Fruit fly (Drosophila melanogaster) whole organism, embryonic: Measurements from ENCODE around the gene pan.

Experiments used
- Aef1 ChIP-seq: fragments of 200-800 bp; sonication (Bioruptor generic); IDR thresholded peaks from 3 replicates; pipeline ENCODE4 v1.3.6; 2022; ENCODE audit warnings: missing biosample characterization, missing genetic modification characterization
- B-H2 ChIP-seq: fragments of 200-800 bp; sonication (Bioruptor generic); optimal IDR thresholded peaks from 2 replicates; lab custom pipeline; 2018; ENCODE audit warnings: missing biosample characterization, mild to moderate bottlenecking, missing genetic modification characterization
- C15 ChIP-seq: fragments of 200-800 bp; sonication (Bioruptor generic); IDR thresholded peaks from 3 replicates; pipeline ENCODE4 v1.3.6; 2022; ENCODE audit warnings: missing biosample characterization, missing genetic modification characterization
- CG10147 ChIP-seq: fragments of 200-800 bp; sonication (Bioruptor generic); optimal IDR thresholded peaks from 2 replicates; lab custom pipeline; 2019; ENCODE audit warnings: missing biosample characterization, mild to moderate bottlenecking, missing genetic modification characterization, moderate library complexity
- CG11696 ChIP-seq: fragments of 200-800 bp; sonication (Bioruptor generic); IDR thresholded peaks from 2 replicates; pipeline ENCODE4 v1.3.6; 2022; ENCODE audit warnings: missing biosample characterization, missing genetic modification characterization
- CG13894 ChIP-seq: fragments of 200-800 bp; sonication (Bioruptor generic); optimal IDR thresholded peaks from 3 replicates; lab custom pipeline; 2018; ENCODE audit warnings: missing biosample characterization, mild to moderate bottlenecking, missing genetic modification characterization, moderate library complexity
- CG14965 ChIP-seq: fragments of 200-800 bp; sonication (Bioruptor generic); optimal IDR thresholded peaks from 2 replicates; lab custom pipeline; 2016; ENCODE audit warnings: missing biosample characterization, missing genetic modification characterization, borderline replicate concordance
- CG15011 ChIP-seq: fragments of 200-800 bp; sonication (Bioruptor generic); optimal IDR thresholded peaks from 3 replicates; lab custom pipeline; 2018; ENCODE audit warnings: missing biosample characterization, mild to moderate bottlenecking, missing genetic modification characterization
- CG15073 ChIP-seq: fragments of 200-800 bp; sonication (Bioruptor generic); optimal IDR thresholded peaks from 2 replicates; lab custom pipeline; 2016; ENCODE audit warnings: missing biosample characterization, missing genetic modification characterization
- CG1529 ChIP-seq: fragments of 200-800 bp; sonication (Bioruptor generic); optimal IDR thresholded peaks from 3 replicates; lab custom pipeline; 2018; ENCODE audit warnings: missing biosample characterization, missing genetic modification characterization
- CG17829 ChIP-seq: fragments of 200-800 bp; optimal IDR thresholded peaks from 2 replicates; lab custom pipeline; 2019; ENCODE audit warnings: missing biosample characterization, mild to moderate bottlenecking, missing genetic modification characterization, moderate library complexity
- CG18619 ChIP-seq: fragments of 200-800 bp; sonication (Bioruptor generic); optimal IDR thresholded peaks from 3 replicates; lab custom pipeline; 2017; ENCODE audit warnings: missing biosample characterization, mild to moderate bottlenecking, missing genetic modification characterization
- CG2712 ChIP-seq: fragments of 200-800 bp; optimal IDR thresholded peaks from 3 replicates; lab custom pipeline; 2019; ENCODE audit warnings: missing biosample characterization, mild to moderate bottlenecking, missing genetic modification characterization, moderate library complexity
- CG3065 ChIP-seq: fragments of 200-800 bp; sonication (Bioruptor generic); optimal IDR thresholded peaks from 2 replicates; lab custom pipeline; 2016; ENCODE audit warnings: missing biosample characterization, missing genetic modification characterization
- CG32767 ChIP-seq: fragments of 200-800 bp; sonication (Bioruptor generic); IDR thresholded peaks from 2 replicates; pipeline ENCODE4 v1.3.6; 2022; ENCODE audit warnings: missing biosample characterization, missing genetic modification characterization
- CG3847 ChIP-seq: fragments of 200-800 bp; sonication (Bioruptor generic); IDR thresholded peaks from 2 replicates; pipeline ENCODE4 v1.3.6; 2022; ENCODE audit warnings: missing biosample characterization, missing genetic modification characterization
- CG4707 ChIP-seq: fragments of 200-800 bp; sonication (Bioruptor generic); optimal IDR thresholded peaks from 2 replicates; lab custom pipeline; 2018; ENCODE audit warnings: missing biosample characterization, mild to moderate bottlenecking, missing genetic modification characterization, moderate library complexity
- CG6689 ChIP-seq: fragments of 200-800 bp; sonication (Bioruptor generic); IDR thresholded peaks from 2 replicates; pipeline ENCODE4 v1.3.6; 2022; ENCODE audit warnings: missing biosample characterization, missing genetic modification characterization
- CG7556 ChIP-seq: fragments of 200-800 bp; sonication (Bioruptor generic); optimal IDR thresholded peaks from 2 replicates; lab custom pipeline; 2017; ENCODE audit warnings: missing biosample characterization, mild to moderate bottlenecking, missing genetic modification characterization
- CG9876 ChIP-seq: fragments of 200-800 bp; sonication (Bioruptor generic); optimal IDR thresholded peaks from 2 replicates; lab custom pipeline; 2016; ENCODE audit warnings: missing biosample characterization, missing genetic modification characterization
- CTCF ChIP-seq: fragments of 200-800 bp; sonication (Bioruptor generic); optimal IDR thresholded peaks from 2 replicates; lab custom pipeline; 2017; ENCODE audit warnings: missing biosample characterization, mild to moderate bottlenecking, missing genetic modification characterization, moderate library complexity
- Chrac-16 ChIP-seq: fragments of 200-800 bp; sonication (Bioruptor generic); optimal IDR thresholded peaks from 3 replicates; lab custom pipeline; 2016; ENCODE audit warnings: missing biosample characterization, missing genetic modification characterization
- D19A ChIP-seq: fragments of 200-800 bp; optimal IDR thresholded peaks from 3 replicates; lab custom pipeline; 2019; ENCODE audit warnings: missing biosample characterization, mild to moderate bottlenecking, missing genetic modification characterization, moderate library complexity
- Elba2 ChIP-seq: fragments of 200-800 bp; sonication (Bioruptor generic); optimal IDR thresholded peaks from 3 replicates; lab custom pipeline; 2016; ENCODE audit warnings: missing biosample characterization, missing genetic modification characterization
- Ets97D ChIP-seq: fragments of 200-800 bp; sonication (Bioruptor generic); optimal IDR thresholded peaks from 3 replicates; lab custom pipeline; 2016; ENCODE audit warnings: missing biosample characterization, missing genetic modification characterization
- HLH54F ChIP-seq: fragments of 200-800 bp; sonication (Bioruptor generic); optimal IDR thresholded peaks from 3 replicates; lab custom pipeline; 2016; ENCODE audit warnings: missing biosample characterization, missing genetic modification characterization
- Hand ChIP-seq: fragments of 200-800 bp; sonication (Bioruptor generic); optimal IDR thresholded peaks from 2 replicates; lab custom pipeline; 2017; ENCODE audit warnings: mild to moderate bottlenecking, missing biosample characterization, missing genetic modification reagents, missing genetic modification characterization
- MESR4 ChIP-seq: fragments of 200-800 bp; sonication (Bioruptor generic); optimal IDR thresholded peaks from 2 replicates; lab custom pipeline; 2018; ENCODE audit warnings: missing biosample characterization, mild to moderate bottlenecking, missing genetic modification characterization, moderate library complexity
- Optix ChIP-seq: fragments of 200-800 bp; sonication (Bioruptor generic); IDR thresholded peaks from 3 replicates; pipeline ENCODE4 v1.3.6; 2022; ENCODE audit warnings: missing biosample characterization, missing genetic modification characterization
- Rfx ChIP-seq: fragments of 200-800 bp; sonication (Bioruptor generic); IDR thresholded peaks from 2 replicates; pipeline ENCODE4 v1.3.6; 2022; ENCODE audit warnings: missing biosample characterization, missing genetic modification characterization
- Tbp ChIP-seq: fragments of >200 bp; optimal IDR thresholded peaks from 2 replicates; lab custom pipeline; 2018; ENCODE audit warnings: missing biosample characterization, missing genetic modification characterization
- Trl ChIP-seq, 3 experiments: fragments of >200 bp in 2 of 3; fragments of 200-800 bp in 1 of 3; sonication (Bioruptor generic) in 1 of 3; optimal IDR thresholded peaks; 2 replicates in 1 of 3; 3 replicates in 2 of 3; lab custom pipeline; 2016 to 2017; ENCODE audit warnings: missing biosample characterization in 1 of 3, missing genetic modification characterization in 1 of 3
- ac ChIP-seq: fragments of 200-800 bp; sonication (Bioruptor generic); optimal IDR thresholded peaks from 3 replicates; lab custom pipeline; 2017; ENCODE audit warnings: missing biosample characterization, mild to moderate bottlenecking, missing genetic modification characterization
- al ChIP-seq: fragments of 200-800 bp; sonication (Bioruptor generic); IDR thresholded peaks from 2 replicates; pipeline ENCODE4 v1.3.6; 2022; ENCODE audit warnings: missing biosample characterization, missing genetic modification characterization
- ap ChIP-seq: fragments of 200-800 bp; sonication (Bioruptor generic); IDR thresholded peaks from 2 replicates; pipeline ENCODE4 v1.3.6; 2022; ENCODE audit warnings: missing biosample characterization, missing genetic modification characterization
- dm ChIP-seq: fragments of 200-800 bp; sonication (Bioruptor generic); optimal IDR thresholded peaks from 3 replicates; lab custom pipeline; 2016; ENCODE audit warnings: missing biosample characterization, missing genetic modification characterization
- exex ChIP-seq: fragments of 200-800 bp; sonication (Bioruptor generic); optimal IDR thresholded peaks from 4 replicates; lab custom pipeline; 2018; ENCODE audit warnings: missing biosample characterization, mild to moderate bottlenecking, missing genetic modification characterization, moderate library complexity
- fru ChIP-seq: fragments of >200 bp; optimal IDR thresholded peaks from 2 replicates; lab custom pipeline; 2017
- fu2 ChIP-seq: fragments of 200-800 bp; sonication (Bioruptor generic); optimal IDR thresholded peaks from 2 replicates; lab custom pipeline; 2016; ENCODE audit warnings: missing biosample characterization, missing genetic modification characterization
- grn ChIP-seq: fragments of 200-800 bp; sonication (Bioruptor generic); optimal IDR thresholded peaks from 3 replicates; lab custom pipeline; 2017; ENCODE audit warnings: missing biosample characterization, missing genetic modification characterization
- gt ChIP-seq: fragments of 200-800 bp; sonication (Bioruptor generic); IDR thresholded peaks from 2 replicates; pipeline ENCODE4 v1.3.6; 2022; ENCODE audit warnings: missing biosample characterization, missing genetic modification characterization
- kah ChIP-seq: fragments of 200-800 bp; sonication (Bioruptor generic); optimal IDR thresholded peaks from 2 replicates; lab custom pipeline; 2018; ENCODE audit warnings: missing biosample characterization, mild to moderate bottlenecking, missing genetic modification characterization
- lmd ChIP-seq: fragments of 200-800 bp; sonication (Bioruptor generic); IDR thresholded peaks from 2 replicates; pipeline ENCODE4 v1.3.6; 2022; ENCODE audit warnings: missing biosample characterization, missing genetic modification characterization
- lov ChIP-seq, 2 experiments: fragments of 200-800 bp in 1 of 2; fragments of >200 bp in 1 of 2; sonication (Bioruptor generic) in 1 of 2; IDR thresholded peaks in 1 of 2; optimal IDR thresholded peaks in 1 of 2; 2 replicates in 1 of 2; 3 replicates in 1 of 2; pipeline versions ENCODE4 v1.3.6 to Lab custom; 2017 to 2022; ENCODE audit warnings: missing biosample characterization in 1 of 2, missing genetic modification characterization in 1 of 2
- odd ChIP-seq: fragments of 200-800 bp; sonication (Bioruptor generic); optimal IDR thresholded peaks from 2 replicates; lab custom pipeline; 2017; ENCODE audit warnings: missing biosample characterization, mild to moderate bottlenecking, missing genetic modification characterization
- ranshi ChIP-seq: fragments of 200-800 bp; sonication (Bioruptor generic); IDR thresholded peaks from 2 replicates; pipeline ENCODE4 v1.3.6; 2022; ENCODE audit warnings: missing biosample characterization, missing genetic modification characterization
- schlank ChIP-seq: fragments of 200-800 bp; sonication (Bioruptor generic); optimal IDR thresholded peaks from 2 replicates; lab custom pipeline; 2018; ENCODE audit warnings: missing biosample characterization, mild to moderate bottlenecking, missing genetic modification characterization
- shn ChIP-seq: fragments of 200-800 bp; sonication (Bioruptor generic); optimal IDR thresholded peaks from 3 replicates; lab custom pipeline; 2016; ENCODE audit warnings: missing biosample characterization, missing genetic modification characterization
- tgo ChIP-seq: fragments of 200-800 bp; sonication (Bioruptor generic); IDR thresholded peaks from 3 replicates; pipeline ENCODE4 v1.3.6; 2022; ENCODE audit warnings: missing biosample characterization, missing genetic modification characterization
- trh ChIP-seq: fragments of 200-800 bp; sonication (Bioruptor generic); optimal IDR thresholded peaks from 2 replicates; lab custom pipeline; 2016; ENCODE audit warnings: missing biosample characterization, missing genetic modification characterization
- vvl ChIP-seq: fragments of 200-800 bp; sonication (Bioruptor generic); IDR thresholded peaks from 2 replicates; pipeline ENCODE4 v1.3.6; 2022; ENCODE audit warnings: missing biosample characterization, missing genetic modification characterization

Gene pan

dm6 chr4:67063-67684 lies 2.0 kb upstream of the pan start, which contains the start of gene RpS3A (continued):
- TF ChIP-seq CG17829 (tag; lab: Kevin White, UChicago) (peak; percentile 73), CG11696 (no peak; the same call in 1 of the 2 replicates), CG18619 (GFP tag; lab: Kevin White, UChicago) (peak; percentile 80), CG15011 (GFP tag; lab: Kevin White, UChicago) (peak; percentile 70), fu2 (GFP tag; lab: Kevin White, UChicago) (peak; percentile 64), CG2712 (tag; lab: Kevin White, UChicago) (peak; percentile 73), Hand (GFP tag; lab: Kevin White, UChicago) (peak; percentile 76), CG6689 (GFP tag; lab: Robert Waterston, UW) (no peak; the same call in 1 of the 2 replicates), CG32767 (GFP tag; lab: Robert Waterston, UW) (0 out of 2 replicates have a peak, but pooled peaks have one; percentile 21), CG15073 (GFP tag; lab: Kevin White, UChicago) (no peak), CG10147 (peak; percentile 67), ap (GFP tag; lab: Robert Waterston, UW) (no peak), Optix (GFP tag; lab: Robert Waterston, UW) (no peak), grn (GFP tag; lab: Kevin White, UChicago) (peak; percentile 6), exex (peak; percentile 13), C15 (GFP tag; lab: Robert Waterston, UW) (0 out of 3 replicates have a peak, but pooled peaks have one; percentile 68), Trl (optimal IDR thresholded peaks at IDR 0.05; lab: Kevin White, UChicago) (no peak), Trl (GFP tag; optimal IDR thresholded peaks at IDR 0.05; lab: Kevin White, UChicago) (peak; percentile 84), CG3847 (no peak), fru (lab: Kevin White, UChicago) (no peak), CG7556 (GFP tag; lab: Kevin White, UChicago) (peak; percentile 29), kah (GFP tag; lab: Kevin White, UChicago) (peak; percentile 60), HLH54F (GFP tag; lab: Kevin White, UChicago) (peak; percentile 72), D19A (tag; lab: Kevin White, UChicago) (peak; percentile 35), CG4707 (GFP tag; lab: Kevin White, UChicago) (peak; percentile 82), shn (GFP tag; lab: Kevin White, UChicago) (peak; percentile 72), MESR4 (GFP tag; lab: Kevin White, UChicago) (peak; percentile 100), CG3065 (GFP tag; lab: Kevin White, UChicago) (peak; percentile 42), gt (GFP tag; lab: Robert Waterston, UW) (no peak), Aef1 (GFP tag; lab: Robert Waterston, UW) (no peak; the same call in 2 of the 3 replicates), al (GFP tag; lab: Robert Waterston, UW) (no peak), lov (optimal IDR thresholded peaks at IDR 0.05; lab: Kevin White, UChicago) (no peak), lov (GFP tag; IDR thresholded peaks at IDR 0.05; lab: Robert Waterston, UW) (no peak; the same call in 2 of the 3 replicates), CG9876 (peak; percentile 86), Tbp (GFP tag; lab: Kevin White, UChicago) (no peak), vvl (GFP tag; lab: Robert Waterston, UW) (peak; percentile 93; the same call in 1 of the 2 replicates), CG13894 (tag; lab: Kevin White, UChicago) (peak; percentile 80), Elba2 (GFP tag; lab: Kevin White, UChicago) (peak; percentile 25), ranshi (GFP tag; lab: Robert Waterston, UW) (no peak; the same call in 1 of the 2 replicates), dm (GFP tag; lab: Kevin White, UChicago) (peak; percentile 93), schlank (tag; lab: Kevin White, UChicago) (peak; percentile 78), tgo (GFP tag; lab: Robert Waterston, UW) (no peak), CTCF (GFP tag; lab: Kevin White, UChicago) (peak; percentile 32), CG14965 (GFP tag; lab: Kevin White, UChicago) (no peak), lmd (GFP tag; lab: Robert Waterston, UW) (no peak), trh (GFP tag; lab: Kevin White, UChicago) (peak; percentile 59), B-H2 (GFP tag; lab: Kevin White, UChicago) (peak; percentile 92), odd (GFP tag; lab: Kevin White, UChicago) (peak; percentile 65), Ets97D (GFP tag; lab: Kevin White, UChicago) (peak; percentile 99), Rfx (GFP tag; lab: Robert Waterston, UW) (no peak; the same call in 1 of the 2 replicates), ac (peak; percentile 46), Chrac-16 (GFP tag; lab: Kevin White, UChicago) (peak; percentile 52), CG1529 (GFP tag; lab: Kevin White, UChicago) (peak; percentile 45)
